Worm (Caenorhabditis elegans): ENCODE data around the gene T04H1.5.

T04H1.5 gene

DNA sequence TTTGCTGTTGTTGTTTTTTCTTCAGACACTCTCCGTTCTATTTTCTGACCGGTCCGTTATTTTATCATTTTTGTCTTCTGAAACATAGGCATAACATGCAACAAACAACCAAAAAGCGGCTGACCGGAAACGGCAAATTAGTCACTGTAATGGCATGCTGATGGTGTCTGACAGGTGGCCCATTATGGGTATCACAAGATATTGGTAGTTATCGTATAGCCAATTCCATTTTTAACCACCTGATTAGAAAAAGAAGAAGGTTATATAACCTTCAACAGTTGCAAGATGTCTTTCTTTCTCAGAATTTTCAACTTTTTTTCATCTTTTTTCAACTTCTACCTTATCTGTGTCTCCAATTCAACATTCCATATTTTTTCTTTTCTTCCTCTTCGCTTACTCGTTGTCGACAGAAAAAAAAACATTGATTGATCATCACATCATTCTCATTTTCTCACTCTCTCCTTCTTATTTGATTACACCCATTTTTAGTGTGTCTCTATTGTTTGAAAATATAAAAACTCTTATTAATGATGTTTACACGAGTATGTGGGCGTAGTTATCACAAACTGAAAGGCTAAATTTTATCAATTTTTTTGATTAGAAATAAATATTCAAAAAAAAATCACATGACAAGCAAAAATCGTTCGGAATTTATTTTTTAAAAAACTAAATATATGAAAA, 49.8 kb downstream of the T04H1.5 start:
- no peak for TF ChIP-seq lin-40 (tag; optimal IDR thresholded peaks at IDR 0.05)
- TF ChIP-seq nfya-2 (GFP tag; IDR thresholded peaks at IDR 0.05), result no peak
- TF ChIP-seq somi-1 (GFP tag; optimal IDR thresholded peaks at IDR 0.05), result peak; percentile 12
- 0 out of 2 replicates have a peak, but pooled peaks have one; percentile 20 for TF ChIP-seq pbrm-1 (GFP tag; IDR thresholded peaks at IDR 0.05)

Data from whole organism, young adult.